Worm (Caenorhabditis elegans) whole organism, L1 larva: ENCODE data around the gene F15A4.5.

Source experiments
- C04F5.9 ChIP-seq: sonication (generic microtip); optimal IDR thresholded peaks from 2 replicates; lab custom pipeline; 2016; ENCODE audit warnings: missing genetic modification characterization, missing compliant biosample characterization
- C16A3.4 ChIP-seq: fragments of 150-350 bp; optimal IDR thresholded peaks from 2 replicates; lab custom pipeline; 2014; ENCODE audit warnings: missing biosample characterization, missing genetic modification characterization
- C34B4.2 ChIP-seq: sonication (generic microtip); optimal IDR thresholded peaks from 2 replicates; lab custom pipeline; 2017; ENCODE audit warnings: mild to moderate bottlenecking, missing genetic modification characterization, missing compliant biosample characterization
- alr-1 ChIP-seq: fragments of 200-800 bp; sonication (Bioruptor generic); optimal IDR thresholded peaks from 2 replicates; lab custom pipeline; 2018; ENCODE audit warnings: borderline replicate concordance, mild to moderate bottlenecking, missing genetic modification characterization, missing compliant biosample characterization
- ama-1 ChIP-seq: fragments of 150-350 bp; optimal IDR thresholded peaks from 2 replicates; lab custom pipeline; 2014
- blmp-1 ChIP-seq: fragments of 150-350 bp; optimal IDR thresholded peaks from 2 replicates; lab custom pipeline; 2014; ENCODE audit warnings: missing biosample characterization, missing genetic modification characterization
- ceh-63 ChIP-seq: fragments of 200-800 bp; sonication (Bioruptor generic); optimal IDR thresholded peaks from 2 replicates; lab custom pipeline; 2018; ENCODE audit warnings: mild to moderate bottlenecking, missing genetic modification characterization, missing compliant biosample characterization
- ceh-90 ChIP-seq: sonication (generic microtip); optimal IDR thresholded peaks from 2 replicates; lab custom pipeline; 2016; ENCODE audit warnings: missing genetic modification characterization, missing compliant biosample characterization
- ces-1 ChIP-seq: fragments of 150-350 bp; optimal IDR thresholded peaks from 2 replicates; lab custom pipeline; 2014; ENCODE audit warnings: missing biosample characterization, missing genetic modification reagents, missing genetic modification characterization
- dsc-1 ChIP-seq: sonication (generic microtip); optimal IDR thresholded peaks from 2 replicates; lab custom pipeline; 2016; ENCODE audit warnings: mild to moderate bottlenecking, missing genetic modification characterization, missing compliant biosample characterization
- efl-1 ChIP-seq, 4 experiments: fragments of 150-350 bp; optimal IDR thresholded peaks in 3 of 4; peaks in 1 of 4; 1 replicate in 1 of 4; 2 replicates in 3 of 4; lab custom pipeline; 2014; ENCODE audit warnings: missing biosample characterization in 2 of 4, missing genetic modification characterization in 2 of 4, missing genetic modification reagents in 2 of 4
- efl-3 ChIP-seq: fragments of 200-800 bp; sonication (Bioruptor generic); optimal IDR thresholded peaks from 2 replicates; lab custom pipeline; 2018; ENCODE audit warnings: mild to moderate bottlenecking, missing genetic modification characterization, missing compliant biosample characterization
- egl-13 ChIP-seq: sonication (generic microtip); optimal IDR thresholded peaks from 2 replicates; lab custom pipeline; 2016; ENCODE audit warnings: missing genotype, missing genetic modification reagents, missing genetic modification characterization, missing compliant biosample characterization
- egl-27 ChIP-seq, 2 experiments: fragments of 150-350 bp in 1 of 2; sonication (generic microtip); optimal IDR thresholded peaks; 3 replicates each; lab custom pipeline; 2017 to 2018; ENCODE audit warnings: missing biosample characterization in 2 of 2, missing genetic modification characterization in 2 of 2, missing genetic modification reagents in 2 of 2
- elt-2 ChIP-seq: sonication (generic microtip); optimal IDR thresholded peaks from 2 replicates; lab custom pipeline; 2016; ENCODE audit warnings: missing genetic modification characterization, mild to moderate bottlenecking, inconsistent platforms, missing compliant biosample characterization, missing genetic modification reagents
- ets-5 ChIP-seq: fragments of 200-800 bp; sonication (Bioruptor generic); IDR thresholded peaks from 2 replicates; pipeline ENCODE4 v1.3.6; 2022; ENCODE audit warnings: missing genetic modification characterization, missing compliant biosample characterization
- fkh-10 ChIP-seq: sonication (generic microtip); optimal IDR thresholded peaks from 2 replicates; lab custom pipeline; 2017; ENCODE audit warnings: missing biosample characterization, missing genetic modification reagents, missing genetic modification characterization
- fkh-4 ChIP-seq: sonication (generic microtip); optimal IDR thresholded peaks from 2 replicates; lab custom pipeline; 2016; ENCODE audit warnings: missing compliant biosample characterization, missing genetic modification characterization, borderline replicate concordance
- fos-1 ChIP-seq: fragments of 150-350 bp; optimal IDR thresholded peaks from 2 replicates; lab custom pipeline; 2014; ENCODE audit warnings: missing biosample characterization, missing genetic modification characterization
- hlh-4 ChIP-seq: sonication (generic microtip); optimal IDR thresholded peaks from 2 replicates; lab custom pipeline; 2016; ENCODE audit warnings: mild to moderate bottlenecking, missing genetic modification characterization, missing compliant biosample characterization
- hpl-2 ChIP-seq: fragments of 150-350 bp; optimal IDR thresholded peaks from 2 replicates; lab custom pipeline; 2014; ENCODE audit warnings: missing biosample characterization, missing genetic modification reagents, missing genetic modification characterization
- isw-1 ChIP-seq: fragments of 200-800 bp; sonication (Bioruptor generic); IDR thresholded peaks from 2 replicates; pipeline ENCODE4 v1.3.6; 2022; ENCODE audit warnings: missing genetic modification characterization, missing compliant biosample characterization
- jun-1 ChIP-seq: fragments of 150-350 bp; optimal IDR thresholded peaks from 2 replicates; lab custom pipeline; 2014; ENCODE audit warnings: missing biosample characterization, missing genetic modification reagents, missing genetic modification characterization
- lin-13 ChIP-seq: fragments of 150-350 bp; optimal IDR thresholded peaks from 2 replicates; lab custom pipeline; 2014; ENCODE audit warnings: missing biosample characterization, missing genetic modification reagents, missing genetic modification characterization
- lin-15B ChIP-seq: fragments of 150-350 bp; sonication (generic microtip); optimal IDR thresholded peaks from 3 replicates; lab custom pipeline; 2014; ENCODE audit warnings: missing biosample characterization, missing genetic modification characterization
- lin-39 ChIP-seq: fragments of 150-350 bp; optimal IDR thresholded peaks from 2 replicates; lab custom pipeline; 2014; ENCODE audit warnings: missing biosample characterization, missing genetic modification reagents, missing genetic modification characterization
- lsy-2 ChIP-seq, 2 experiments: fragments of 150-350 bp; optimal IDR thresholded peaks; 2 replicates each; lab custom pipeline; 2014; ENCODE audit warnings: missing biosample characterization in 2 of 2, missing genetic modification characterization in 2 of 2
- mab-9 ChIP-seq: fragments of 200-800 bp; sonication (Bioruptor generic); IDR thresholded peaks from 2 replicates; pipeline ENCODE4 v1.3.6; 2022; ENCODE audit warnings: missing genetic modification reagents, missing genetic modification characterization, missing compliant biosample characterization
- mdl-1 ChIP-seq, 2 experiments: fragments of 150-350 bp; optimal IDR thresholded peaks; 2 replicates each; lab custom pipeline; 2014 to 2017; ENCODE audit warnings: missing biosample characterization in 2 of 2, missing genetic modification characterization in 2 of 2, inconsistent platforms in 1 of 2
- mep-1 ChIP-seq: fragments of 150-350 bp; optimal IDR thresholded peaks from 2 replicates; lab custom pipeline; 2014; ENCODE audit warnings: missing biosample characterization, missing genetic modification characterization
- nhr-11 ChIP-seq: fragments of 150-350 bp; optimal IDR thresholded peaks from 2 replicates; lab custom pipeline; 2014; ENCODE audit warnings: missing biosample characterization, missing genetic modification characterization
- nhr-12 ChIP-seq: sonication (generic microtip); optimal IDR thresholded peaks from 2 replicates; lab custom pipeline; 2017; ENCODE audit warnings: missing biosample characterization, missing genetic modification characterization
- nhr-20 ChIP-seq: sonication (generic microtip); optimal IDR thresholded peaks from 2 replicates; lab custom pipeline; 2016; ENCODE audit warnings: mild to moderate bottlenecking, missing genetic modification characterization, missing compliant biosample characterization
- nhr-237 ChIP-seq: fragments of 150-350 bp; optimal IDR thresholded peaks from 2 replicates; lab custom pipeline; 2014; ENCODE audit warnings: missing biosample characterization, missing genetic modification characterization
- nhr-47 ChIP-seq: sonication (generic microtip); optimal IDR thresholded peaks from 2 replicates; lab custom pipeline; 2016; ENCODE audit warnings: mild to moderate bottlenecking, missing genetic modification characterization, moderate library complexity, missing compliant biosample characterization
- nhr-71 ChIP-seq: sonication (generic microtip); optimal IDR thresholded peaks from 2 replicates; lab custom pipeline; 2016; ENCODE audit warnings: mild to moderate bottlenecking, missing genetic modification characterization, moderate library complexity, missing compliant biosample characterization
- nhr-77 ChIP-seq: fragments of 150-350 bp; optimal IDR thresholded peaks from 2 replicates; lab custom pipeline; 2014; ENCODE audit warnings: missing biosample characterization, missing genetic modification characterization
- nhr-85 ChIP-seq: sonication (generic microtip); peaks from one replicate; lab custom pipeline; 2016; ENCODE audit warnings: missing genetic modification characterization, inconsistent platforms, missing compliant biosample characterization
- pag-3 ChIP-seq: sonication (generic microtip); optimal IDR thresholded peaks from 2 replicates; lab custom pipeline; 2017; ENCODE audit warnings: missing genetic modification characterization, mild to moderate bottlenecking, missing compliant biosample characterization, antibody characterized with exemption, borderline replicate concordance; ENCODE audit not compliant: insufficient read depth
- pax-3 ChIP-seq: fragments of 200-800 bp; sonication (Bioruptor generic); optimal IDR thresholded peaks from 2 replicates; lab custom pipeline; 2018; ENCODE audit warnings: mild to moderate bottlenecking, missing genetic modification characterization, moderate library complexity, missing compliant biosample characterization
- sox-4 ChIP-seq: sonication (generic microtip); optimal IDR thresholded peaks from 2 replicates; lab custom pipeline; 2016; ENCODE audit warnings: missing genetic modification characterization, missing compliant biosample characterization
- sptf-1 ChIP-seq: fragments of 150-350 bp; optimal IDR thresholded peaks from 2 replicates; lab custom pipeline; 2014; ENCODE audit warnings: missing biosample characterization, missing genetic modification characterization
- sup-37 ChIP-seq: fragments of 200-800 bp; sonication (Bioruptor generic); optimal IDR thresholded peaks from 2 replicates; lab custom pipeline; 2018; ENCODE audit warnings: mild to moderate bottlenecking, missing genetic modification characterization, missing compliant biosample characterization
- swsn-7 ChIP-seq: sonication (generic microtip); optimal IDR thresholded peaks from 2 replicates; lab custom pipeline; 2016; ENCODE audit warnings: missing genetic modification characterization, missing compliant biosample characterization
- tbx-2 ChIP-seq: sonication (generic microtip); optimal IDR thresholded peaks from 2 replicates; lab custom pipeline; 2016; ENCODE audit warnings: missing genetic modification characterization, missing compliant biosample characterization
- unc-130 ChIP-seq: fragments of 150-350 bp; optimal IDR thresholded peaks from 2 replicates; lab custom pipeline; 2017; ENCODE audit warnings: missing biosample characterization, missing genetic modification characterization, inconsistent platforms
- unc-62 ChIP-seq: fragments of 150-350 bp; optimal IDR thresholded peaks from 2 replicates; lab custom pipeline; 2014; ENCODE audit warnings: missing biosample characterization, missing genetic modification reagents, missing genetic modification characterization
- unc-86 ChIP-seq: sonication (generic microtip); optimal IDR thresholded peaks from 2 replicates; lab custom pipeline; 2016; ENCODE audit warnings: missing genetic modification characterization, missing compliant biosample characterization
- vab-15 ChIP-seq: sonication (generic microtip); optimal IDR thresholded peaks from 2 replicates; lab custom pipeline; 2017; ENCODE audit warnings: missing genotype, mild to moderate bottlenecking, missing genetic modification characterization, missing compliant biosample characterization
- zag-1 ChIP-seq: fragments of 150-350 bp; optimal IDR thresholded peaks from 2 replicates; lab custom pipeline; 2014; ENCODE audit warnings: missing biosample characterization, missing genetic modification characterization
- zip-4 ChIP-seq: fragments of 200-800 bp; sonication (Bioruptor generic); optimal IDR thresholded peaks from 2 replicates; lab custom pipeline; 2018; ENCODE audit warnings: mild to moderate bottlenecking, missing genetic modification characterization, moderate library complexity, missing compliant biosample characterization
- ztf-11 ChIP-seq, 2 experiments: sonication (generic microtip); optimal IDR thresholded peaks; 2 replicates each; lab custom pipeline; 2016 to 2017; ENCODE audit warnings: missing genetic modification characterization in 2 of 2, missing biosample characterization in 1 of 2, missing compliant biosample characterization in 1 of 2
- ztf-4 ChIP-seq: fragments of 150-350 bp; optimal IDR thresholded peaks from 2 replicates; lab custom pipeline; 2014; ENCODE audit warnings: missing biosample characterization, missing genetic modification characterization

The F15A4.5 gene

DNA sequence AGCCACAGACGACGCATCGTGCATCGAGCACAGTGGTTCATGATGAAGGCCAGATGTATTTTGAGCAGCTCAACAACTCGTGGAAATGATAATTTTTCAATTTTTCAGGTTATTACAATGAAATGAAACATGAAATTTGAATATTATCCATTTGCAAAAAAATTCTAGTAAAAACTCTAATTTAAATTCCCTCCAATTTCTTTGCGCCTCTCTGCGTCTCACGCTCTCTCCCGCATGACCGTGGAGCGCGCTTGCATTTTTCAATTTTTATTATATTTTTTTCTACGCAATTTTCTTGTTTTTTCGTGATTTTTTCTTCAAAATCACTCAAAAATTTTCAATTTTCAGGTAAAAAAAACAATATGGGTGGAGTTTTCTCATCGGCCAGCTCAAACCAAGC lies 11.6 kb downstream of the F15A4.5 start, which contains the start of gene tag-281:
TSS of gene tag-281 (plus strand) at position 340 of the 400 bp plus-strand sequence.
- TF ChIP-seq nhr-85 (tag; lab: Kevin White, UChicago) (peak; percentile 93), pax-3 (tag; lab: Kevin White, UChicago) (peak; percentile 76), lin-13 (GFP tag; lab: Kevin White, UChicago) (peak; percentile 86), alr-1 (tag; lab: Kevin White, UChicago) (no peak), tbx-2 (tag; lab: Kevin White, UChicago) (peak; percentile 87), nhr-11 (tag; lab: Kevin White, UChicago) (peak; percentile 71), C34B4.2 (tag; lab: Kevin White, UChicago) (no peak), lsy-2 (tag; optimal IDR thresholded peaks at IDR 0.05; lab: Kevin White, UChicago) (peak; percentile 91 to 93), fkh-4 (tag; lab: Kevin White, UChicago) (no peak), egl-13 (tag; lab: Kevin White, UChicago) (peak; percentile 72), mab-9 (GFP tag; lab: Robert Waterston, UW) (peak; percentile 54; the same call in 1 of the 2 replicates), zag-1 (tag; lab: Kevin White, UChicago) (no peak), unc-86 (peak; percentile 86), vab-15 (peak; percentile 53), sup-37 (GFP tag; lab: Kevin White, UChicago) (peak; percentile 47), nhr-71 (tag; lab: Kevin White, UChicago) (peak; percentile 94), hlh-4 (tag; lab: Kevin White, UChicago) (no peak), unc-130 (tag; lab: Kevin White, UChicago) (peak; percentile 70), nhr-77 (tag; lab: Kevin White, UChicago) (peak; percentile 21), mdl-1 (tag; optimal IDR thresholded peaks at IDR 0.05; lab: Kevin White, UChicago) (peak in 1 of 2 experiments; percentile 69), isw-1 (GFP tag; lab: Robert Waterston, UW) (peak; percentile 87), lin-39 (peak; percentile 84), ets-5 (GFP tag; lab: Robert Waterston, UW) (no peak), ama-1 (no peak), elt-2 (tag; lab: Kevin White, UChicago) (peak; percentile 48), hpl-2 (GFP tag; lab: Kevin White, UChicago) (no peak), jun-1 (tag; lab: Kevin White, UChicago) (peak; percentile 86), egl-27 (tag; optimal IDR thresholded peaks at IDR 0.05; lab: Kevin White, UChicago) (no peak), nhr-47 (tag; lab: Kevin White, UChicago) (peak; percentile 93), fos-1 (peak; percentile 78), blmp-1 (tag; lab: Kevin White, UChicago) (peak; percentile 65), nhr-12 (tag; lab: Kevin White, UChicago) (no peak), zip-4 (GFP tag; lab: Kevin White, UChicago) (peak; percentile 42), C04F5.9 (peak; percentile 67), dsc-1 (tag; lab: Kevin White, UChicago) (peak; percentile 84), nhr-20 (tag; lab: Kevin White, UChicago) (peak; percentile 89), mep-1 (peak; percentile 91), ces-1 (GFP tag; lab: Kevin White, UChicago) (no peak), ztf-11 (tag; optimal IDR thresholded peaks at IDR 0.05; lab: Kevin White, UChicago) (peak in 1 of 2 experiments; percentile 28), efl-1 (optimal IDR thresholded peaks at IDR 0.05; lab: Kevin White, UChicago) (peak; percentile 97 to 99), efl-1 (GFP tag; optimal IDR thresholded peaks at IDR 0.05 in 1 of 2; lab: Kevin White, UChicago) (peak; percentile 98 to 100), unc-62 (no peak), C16A3.4 (tag; lab: Kevin White, UChicago) (peak; percentile 69), swsn-7 (tag; lab: Kevin White, UChicago) (peak; percentile 87), nhr-237 (no peak), lin-15B (tag; lab: Kevin White, UChicago) (peak; percentile 88), efl-3 (no peak), pag-3 (tag; lab: Kevin White, UChicago) (peak; percentile 3), ceh-90 (peak; percentile 20), ztf-4 (peak; percentile 16), sptf-1 (tag; lab: Kevin White, UChicago) (no peak), ceh-63 (GFP tag; lab: Kevin White, UChicago) (no peak), fkh-10 (GFP tag; lab: Kevin White, UChicago) (peak; percentile 48), sox-4 (tag; lab: Kevin White, UChicago) (peak; percentile 45)
